Worm (Caenorhabditis elegans) whole organism, late embryonic: Measurements from ENCODE around the gene osm-9.

Experiments
- C08G9.2 ChIP-seq: sonication (generic microtip); optimal IDR thresholded peaks from 2 replicates; lab custom pipeline; 2016; ENCODE audit warnings: mild to moderate bottlenecking, missing genetic modification characterization, moderate library complexity, missing compliant biosample characterization
- F13H6.1 ChIP-seq: sonication (generic microtip); optimal IDR thresholded peaks from 2 replicates; lab custom pipeline; 2016; ENCODE audit warnings: missing genetic modification characterization, missing compliant biosample characterization
- T23F11.4 ChIP-seq: fragments of 200-800 bp; sonication (Bioruptor generic); optimal IDR thresholded peaks from 2 replicates; lab custom pipeline; 2018; ENCODE audit warnings: mild to moderate bottlenecking, missing genetic modification characterization, missing compliant biosample characterization
- Y22D7AL.16 ChIP-seq: sonication (generic microtip); optimal IDR thresholded peaks from 2 replicates; lab custom pipeline; 2016; ENCODE audit warnings: missing genetic modification characterization, missing compliant biosample characterization
- ama-1 ChIP-seq: fragments of 150-350 bp; optimal IDR thresholded peaks from 2 replicates; lab custom pipeline; 2014
- ceh-18 ChIP-seq: sonication (generic microtip); optimal IDR thresholded peaks from 2 replicates; lab custom pipeline; 2016; ENCODE audit warnings: missing genetic modification characterization, missing compliant biosample characterization
- ceh-19 ChIP-seq: fragments of 200-800 bp; sonication (Bioruptor generic); optimal IDR thresholded peaks from 2 replicates; lab custom pipeline; 2018; ENCODE audit warnings: mild to moderate bottlenecking, missing genetic modification characterization, missing compliant biosample characterization
- ceh-22 ChIP-seq: sonication (generic microtip); optimal IDR thresholded peaks from 2 replicates; lab custom pipeline; 2017; ENCODE audit warnings: missing biosample characterization, missing genetic modification characterization
- ceh-48 ChIP-seq: sonication (generic microtip); optimal IDR thresholded peaks from 2 replicates; lab custom pipeline; 2016; ENCODE audit warnings: missing genetic modification characterization, inconsistent platforms, missing compliant biosample characterization
- ceh-6 ChIP-seq: fragments of 200-800 bp; sonication (Bioruptor generic); optimal IDR thresholded peaks from 2 replicates; lab custom pipeline; 2018; ENCODE audit warnings: mild to moderate bottlenecking, missing genetic modification characterization, missing compliant biosample characterization
- ceh-9 ChIP-seq: sonication (generic microtip); optimal IDR thresholded peaks from 2 replicates; lab custom pipeline; 2016; ENCODE audit warnings: mild to moderate bottlenecking, missing genetic modification characterization, inconsistent platforms, missing compliant biosample characterization
- dve-1 ChIP-seq: sonication (generic microtip); optimal IDR thresholded peaks from 2 replicates; lab custom pipeline; 2017; ENCODE audit warnings: antibody characterized with exemption, mild to moderate bottlenecking, missing genetic modification characterization, missing compliant biosample characterization
- elt-2 ChIP-seq: sonication (generic microtip); optimal IDR thresholded peaks from 2 replicates; lab custom pipeline; 2016; ENCODE audit warnings: missing genetic modification reagents, missing genetic modification characterization, missing compliant biosample characterization
- elt-4 ChIP-seq: sonication (generic microtip); optimal IDR thresholded peaks from 2 replicates; lab custom pipeline; 2016; ENCODE audit warnings: missing genetic modification characterization, missing compliant biosample characterization
- ets-4 ChIP-seq: sonication (generic microtip); optimal IDR thresholded peaks from 2 replicates; lab custom pipeline; 2016; ENCODE audit warnings: missing genetic modification characterization, missing compliant biosample characterization
- eyg-1 ChIP-seq: sonication (generic microtip); optimal IDR thresholded peaks from 2 replicates; lab custom pipeline; 2016; ENCODE audit warnings: missing genotype, missing genetic modification characterization, missing compliant biosample characterization
- fax-1 ChIP-seq: sonication (generic microtip); optimal IDR thresholded peaks from 2 replicates; lab custom pipeline; 2016; ENCODE audit warnings: missing genotype, missing genetic modification characterization, missing compliant biosample characterization
- fkh-10 ChIP-seq: fragments of 150-350 bp; optimal IDR thresholded peaks from 2 replicates; lab custom pipeline; 2014; ENCODE audit warnings: missing biosample characterization, missing genetic modification reagents, missing genetic modification characterization
- fkh-6 ChIP-seq: sonication (generic microtip); optimal IDR thresholded peaks from 2 replicates; lab custom pipeline; 2016; ENCODE audit warnings: missing genetic modification characterization, missing compliant biosample characterization
- hlh-13 ChIP-seq: fragments of 200-800 bp; sonication (Bioruptor generic); optimal IDR thresholded peaks from 2 replicates; lab custom pipeline; 2018; ENCODE audit warnings: mild to moderate bottlenecking, missing genetic modification characterization, missing compliant biosample characterization
- hlh-15 ChIP-seq: sonication (generic microtip); optimal IDR thresholded peaks from 2 replicates; lab custom pipeline; 2016; ENCODE audit warnings: missing genetic modification characterization, missing compliant biosample characterization
- hlh-6 ChIP-seq: sonication (generic microtip); optimal IDR thresholded peaks from 2 replicates; lab custom pipeline; 2016; ENCODE audit warnings: missing genotype, missing genetic modification characterization, missing compliant biosample characterization
- lin-11 ChIP-seq: fragments of 200-800 bp; sonication (Bioruptor generic); optimal IDR thresholded peaks from 2 replicates; lab custom pipeline; 2018; ENCODE audit warnings: mild to moderate bottlenecking, missing genetic modification characterization, missing compliant biosample characterization
- nfya-1 ChIP-seq: sonication (generic microtip); optimal IDR thresholded peaks from 2 replicates; lab custom pipeline; 2017; ENCODE audit warnings: missing genetic modification characterization, mild to moderate bottlenecking, missing compliant biosample characterization, antibody characterized with exemption, moderate library complexity
- nhr-11 ChIP-seq: fragments of 150-350 bp; optimal IDR thresholded peaks from 2 replicates; lab custom pipeline; 2014; ENCODE audit warnings: missing biosample characterization, missing genetic modification characterization
- nhr-232 ChIP-seq: sonication (generic microtip); optimal IDR thresholded peaks from 2 replicates; lab custom pipeline; 2016; ENCODE audit warnings: missing genetic modification characterization, missing compliant biosample characterization
- npax-4 ChIP-seq: sonication (generic microtip); optimal IDR thresholded peaks from 2 replicates; lab custom pipeline; 2016; ENCODE audit warnings: missing genetic modification characterization, missing compliant biosample characterization
- pax-1 ChIP-seq: fragments of 150-350 bp; optimal IDR thresholded peaks from 2 replicates; lab custom pipeline; 2014; ENCODE audit warnings: missing biosample characterization, missing genetic modification characterization
- pha-2 ChIP-seq: sonication (generic microtip); optimal IDR thresholded peaks from 2 replicates; lab custom pipeline; 2017; ENCODE audit warnings: mild to moderate bottlenecking, missing genetic modification characterization, missing compliant biosample characterization
- ref-2 ChIP-seq: sonication (generic microtip); optimal IDR thresholded peaks from 2 replicates; lab custom pipeline; 2016; ENCODE audit warnings: missing genetic modification characterization, missing compliant biosample characterization
- sox-2 ChIP-seq: fragments of 200-800 bp; sonication (Bioruptor generic); IDR thresholded peaks from 2 replicates; pipeline ENCODE4 v1.3.6; 2022; ENCODE audit warnings: missing genetic modification reagents, missing genetic modification characterization, missing compliant biosample characterization
- sox-4 ChIP-seq: sonication (generic microtip); optimal IDR thresholded peaks from 2 replicates; lab custom pipeline; 2017; ENCODE audit warnings: mild to moderate bottlenecking, missing genetic modification characterization, inconsistent platforms, missing compliant biosample characterization
- tbx-2 ChIP-seq: sonication (generic microtip); optimal IDR thresholded peaks from 2 replicates; lab custom pipeline; 2016; ENCODE audit warnings: missing genetic modification characterization, missing compliant biosample characterization
- ttx-3 ChIP-seq: sonication (generic microtip); optimal IDR thresholded peaks from 2 replicates; lab custom pipeline; 2016; ENCODE audit warnings: missing genetic modification reagents, missing genetic modification characterization, missing compliant biosample characterization
- unc-3 ChIP-seq, 2 experiments: fragments of 200-800 bp in 1 of 2; sonication (Bioruptor generic) in 1 of 2; sonication (generic microtip) in 1 of 2; conservative IDR thresholded peaks in 1 of 2; optimal IDR thresholded peaks in 1 of 2; 2 replicates each; pipeline versions ENCODE4 v1.3.6 to Lab custom; 2016 to 2022; ENCODE audit warnings: missing compliant biosample characterization in 2 of 2, missing genetic modification characterization in 2 of 2, missing genetic modification reagents in 1 of 2
- unc-42 ChIP-seq: sonication (generic microtip); optimal IDR thresholded peaks from 2 replicates; lab custom pipeline; 2016; ENCODE audit warnings: missing genotype, missing genetic modification characterization, missing compliant biosample characterization

Gene osm-9

ce11 chrIV:3532989-3533388 lies 24.2 kb downstream of the osm-9 start:
- TF ChIP-seq unc-42 (tag; lab: Kevin White, UChicago) (peak; percentile 39), elt-2 (no peak), ceh-18 (tag; lab: Kevin White, UChicago) (no peak), Y22D7AL.16 (tag; lab: Kevin White, UChicago) (no peak), sox-2 (no peak), nhr-11 (tag; lab: Kevin White, UChicago) (no peak), fkh-10 (GFP tag; lab: Kevin White, UChicago) (no peak), fkh-6 (tag; lab: Kevin White, UChicago) (no peak), unc-3 (GFP tag; conservative IDR thresholded peaks at IDR 0.05; lab: Robert Waterston, UW) (no peak), unc-3 (tag; optimal IDR thresholded peaks at IDR 0.05; lab: Kevin White, UChicago) (no peak), T23F11.4 (GFP tag; lab: Kevin White, UChicago) (no peak), dve-1 (tag; lab: Kevin White, UChicago) (no peak), pha-2 (tag; lab: Kevin White, UChicago) (no peak), ceh-48 (tag; lab: Kevin White, UChicago) (peak; percentile 11), nhr-232 (tag; lab: Kevin White, UChicago) (no peak)

- no peak for TF ChIP-seq pax-1 (tag; lab: Kevin White, UChicago)
- no peak for TF ChIP-seq ets-4
- TF ChIP-seq fkh-10 (GFP tag; lab: Kevin White, UChicago): no peak
- no peak for TF ChIP-seq F13H6.1
- TF ChIP-seq eyg-1 (tag; lab: Kevin White, UChicago): no peak
- TF ChIP-seq ama-1 (lab: Kevin White, UChicago): no peak
- no peak for TF ChIP-seq pha-2 (tag; lab: Kevin White, UChicago)
- TF ChIP-seq fax-1 (tag; lab: Kevin White, UChicago): no peak
- TF ChIP-seq npax-4 (tag; lab: Kevin White, UChicago): no peak
- TF ChIP-seq C08G9.2 (tag; lab: Kevin White, UChicago): no peak
- no peak for TF ChIP-seq ceh-9 (tag; lab: Kevin White, UChicago)
- TF ChIP-seq elt-4 (tag; lab: Kevin White, UChicago): no peak
- TF ChIP-seq nhr-232 (tag; lab: Kevin White, UChicago): no peak
- TF ChIP-seq tbx-2 (tag; lab: Kevin White, UChicago): no peak
- no peak for TF ChIP-seq nhr-11 (tag; lab: Kevin White, UChicago)
- no peak for TF ChIP-seq hlh-6 (tag; lab: Kevin White, UChicago)
Observed at ce11 chrIV:3532167-3532566, 25.1 kb downstream of the osm-9 start, which contains the start of gene M57.1. TSS of gene M57.1 (plus strand) at chrIV:3532467.

DNA sequence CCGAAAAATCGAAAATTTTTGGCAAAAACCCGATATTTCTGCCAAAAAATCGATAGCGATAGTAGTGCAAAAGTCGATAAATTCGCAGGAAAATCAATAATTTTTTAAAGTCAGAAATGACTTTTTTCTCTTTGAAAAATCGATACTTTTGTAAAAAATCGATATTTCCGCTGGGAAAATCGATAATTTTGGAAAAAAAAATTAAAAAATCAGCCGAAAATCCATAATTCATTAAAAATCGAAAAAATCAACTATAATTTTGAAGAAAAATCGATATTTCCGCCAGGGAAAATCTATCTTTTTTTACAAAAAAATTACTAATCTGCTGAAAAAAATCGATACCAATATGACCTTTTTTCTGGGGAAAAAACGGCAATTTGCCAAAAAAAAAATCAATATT lies 25.7 kb downstream of the osm-9 start:
- TF ChIP-seq hlh-15 (tag; lab: Kevin White, UChicago): no peak
- TF ChIP-seq ceh-48 (tag; lab: Kevin White, UChicago): peak; percentile 62
- TF ChIP-seq ceh-22 (tag; lab: Kevin White, UChicago): no peak

DNA sequence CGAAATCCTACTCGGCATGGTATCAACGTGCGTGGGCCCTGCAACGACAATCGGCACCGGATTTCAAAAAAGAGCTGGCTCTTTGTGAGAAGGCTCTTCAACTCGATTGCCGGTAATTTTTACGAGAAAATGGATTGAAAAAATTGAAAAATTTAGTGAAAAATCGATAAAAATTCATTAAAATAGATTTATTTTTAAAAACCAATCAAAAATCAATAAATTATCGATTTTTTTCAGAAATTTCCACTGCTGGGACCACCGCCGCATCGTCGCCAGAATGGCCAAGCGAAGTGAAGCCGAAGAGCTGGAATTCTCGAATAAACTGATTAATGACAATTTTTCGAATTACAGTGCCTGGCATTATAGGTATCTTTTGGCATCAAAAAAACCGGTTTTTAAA lies 29.4 kb downstream of the osm-9 start:
- TF ChIP-seq nfya-1 (no peak), ceh-48 (tag; lab: Kevin White, UChicago) (peak; percentile 6)

ce11 chrIV:3526831-3527404 lies 30.3 kb downstream of the osm-9 start, which contains the start of gene M57.2:
TSS of gene M57.2 (plus strand) at chrIV:3527354.
- TF ChIP-seq lin-11: no peak
- no peak for TF ChIP-seq hlh-13 (GFP tag; lab: Kevin White, UChicago)
- no peak for TF ChIP-seq ref-2 (tag; lab: Kevin White, UChicago)
- TF ChIP-seq ceh-6 (GFP tag; lab: Kevin White, UChicago): no peak
- no peak for TF ChIP-seq ceh-19 (GFP tag; lab: Kevin White, UChicago)
- TF ChIP-seq ttx-3: no peak
- TF ChIP-seq sox-4 (tag; lab: Kevin White, UChicago): no peak
- TF ChIP-seq sox-2: no peak
- TF ChIP-seq npax-4 (tag; lab: Kevin White, UChicago): no peak
